Worm (Caenorhabditis elegans) whole organism, mixed stage, embryonic: Measurements from ENCODE around the gene C14A6.7.
A peak's percentile ranks its signal among the peaks of the same experiment; 100 is the strongest.

Experiments used
- bed-3 ChIP-seq: fragments of 200-800 bp; sonication (Bioruptor generic); optimal IDR thresholded peaks from 3 replicates; lab custom pipeline; 2018; ENCODE audit warnings: mild to moderate bottlenecking, missing genetic modification characterization, moderate library complexity, missing compliant biosample characterization
- blmp-1 ChIP-seq: fragments of 150-350 bp; optimal IDR thresholded peaks from 2 replicates; lab custom pipeline; 2014; ENCODE audit warnings: missing biosample characterization, missing genetic modification characterization
- ceh-39 ChIP-seq: fragments of 150-350 bp; optimal IDR thresholded peaks from 2 replicates; lab custom pipeline; 2014; ENCODE audit warnings: missing biosample characterization, missing genetic modification characterization
- ceh-43 ChIP-seq: fragments of 200-800 bp; sonication (Bioruptor generic); optimal IDR thresholded peaks from 2 replicates; lab custom pipeline; 2018; ENCODE audit warnings: mild to moderate bottlenecking, missing genetic modification characterization, moderate library complexity, missing compliant biosample characterization
- ceh-83 ChIP-seq: fragments of 200-800 bp; sonication (Bioruptor generic); optimal IDR thresholded peaks from 2 replicates; lab custom pipeline; 2018; ENCODE audit warnings: mild to moderate bottlenecking, missing genetic modification characterization, missing compliant biosample characterization
- cnd-1 ChIP-seq: fragments of 200-800 bp; sonication (Bioruptor generic); optimal IDR thresholded peaks from 2 replicates; lab custom pipeline; 2018; ENCODE audit warnings: mild to moderate bottlenecking, missing genetic modification characterization, missing compliant biosample characterization
- drap-1 ChIP-seq: fragments of 200-800 bp; sonication (Bioruptor generic); optimal IDR thresholded peaks from 3 replicates; lab custom pipeline; 2018; ENCODE audit warnings: mild to moderate bottlenecking, missing genetic modification characterization, missing compliant biosample characterization
- elt-1 ChIP-seq: sonication (generic microtip); optimal IDR thresholded peaks from 2 replicates; lab custom pipeline; 2017; ENCODE audit warnings: missing genetic modification characterization, mild to moderate bottlenecking, missing compliant biosample characterization, antibody characterized with exemption, moderate library complexity, borderline replicate concordance; ENCODE audit not compliant: insufficient read depth
- elt-3 ChIP-seq: fragments of 150-350 bp; optimal IDR thresholded peaks from 2 replicates; lab custom pipeline; 2014; ENCODE audit warnings: missing biosample characterization, missing genetic modification characterization
- flh-1 ChIP-seq: fragments of 200-800 bp; sonication (Bioruptor generic); optimal IDR thresholded peaks from 2 replicates; lab custom pipeline; 2018; ENCODE audit warnings: mild to moderate bottlenecking, missing genetic modification characterization, moderate library complexity, missing compliant biosample characterization
- hlh-1 ChIP-seq: fragments of 150-350 bp; optimal IDR thresholded peaks from 2 replicates; lab custom pipeline; 2014; ENCODE audit warnings: missing biosample characterization, missing genetic modification reagents, missing genetic modification characterization
- lin-32 ChIP-seq: fragments of 200-800 bp; sonication (Bioruptor generic); optimal IDR thresholded peaks from 2 replicates; lab custom pipeline; 2018; ENCODE audit warnings: mild to moderate bottlenecking, missing genetic modification characterization, missing compliant biosample characterization
- lsy-2 ChIP-seq: fragments of 150-350 bp; optimal IDR thresholded peaks from 2 replicates; lab custom pipeline; 2014; ENCODE audit warnings: missing biosample characterization, missing genetic modification characterization
- mab-5 ChIP-seq: fragments of 150-350 bp; optimal IDR thresholded peaks from 2 replicates; lab custom pipeline; 2014; ENCODE audit warnings: missing biosample characterization, missing genetic modification characterization
- mep-1 ChIP-seq: fragments of 150-350 bp; optimal IDR thresholded peaks from 2 replicates; lab custom pipeline; 2017; ENCODE audit warnings: missing biosample characterization, missing genetic modification reagents, missing genetic modification characterization, inconsistent platforms
- mls-2 ChIP-seq: sonication (generic microtip); optimal IDR thresholded peaks from 2 replicates; lab custom pipeline; 2016; ENCODE audit warnings: mild to moderate bottlenecking, missing genetic modification characterization, moderate library complexity, missing compliant biosample characterization
- nhr-2 ChIP-seq: fragments of 150-350 bp; optimal IDR thresholded peaks from 2 replicates; lab custom pipeline; 2014; ENCODE audit warnings: missing biosample characterization, missing genetic modification characterization
- nhr-28 ChIP-seq: fragments of 150-350 bp; optimal IDR thresholded peaks from 2 replicates; lab custom pipeline; 2014; ENCODE audit warnings: missing biosample characterization, missing genetic modification characterization
- pha-4 ChIP-seq: fragments of 150-350 bp; optimal IDR thresholded peaks from 2 replicates; lab custom pipeline; 2018; ENCODE audit warnings: missing biosample characterization, missing genetic modification reagents, missing genetic modification characterization
- snpc-4 ChIP-seq: fragments of 150-350 bp; optimal IDR thresholded peaks from 2 replicates; lab custom pipeline; 2014; ENCODE audit warnings: missing biosample characterization, missing genetic modification characterization
- tbx-8 ChIP-seq: fragments of 200-800 bp; sonication (Bioruptor generic); optimal IDR thresholded peaks from 2 replicates; lab custom pipeline; 2018; ENCODE audit warnings: mild to moderate bottlenecking, missing genetic modification characterization, moderate library complexity, missing compliant biosample characterization
- unc-120 ChIP-seq: sonication (generic microtip); optimal IDR thresholded peaks from 2 replicates; lab custom pipeline; 2017; ENCODE audit warnings: missing genetic modification characterization, missing compliant biosample characterization; ENCODE audit not compliant: poor library complexity, severe bottlenecking
- unc-39 ChIP-seq: fragments of 150-350 bp; optimal IDR thresholded peaks from 2 replicates; lab custom pipeline; 2014; ENCODE audit warnings: missing biosample characterization, missing genetic modification characterization
- unc-62 ChIP-seq: fragments of 150-350 bp; optimal IDR thresholded peaks from 2 replicates; lab custom pipeline; 2014; ENCODE audit warnings: missing biosample characterization, missing genetic modification reagents, missing genetic modification characterization
- zip-8 ChIP-seq: fragments of 150-350 bp; optimal IDR thresholded peaks from 2 replicates; lab custom pipeline; 2014; ENCODE audit warnings: missing biosample characterization, missing genetic modification characterization
- ztf-11 ChIP-seq: fragments of 150-350 bp; optimal IDR thresholded peaks from 2 replicates; lab custom pipeline; 2014; ENCODE audit warnings: missing biosample characterization, missing genetic modification characterization

Gene C14A6.7

ce11 chrV:18179663-18180062, 11.5 kb upstream of the C14A6.7 start, which contains the start of gene C31G12.1:
Gene C31G12.1 (plus strand): TSS chrV:18179963.
- TF ChIP-seq blmp-1 (tag; lab: Kevin White, UChicago) (no peak), ceh-39 (tag; lab: Kevin White, UChicago) (peak; percentile 16), tbx-8 (no peak)

- TF ChIP-seq hlh-1 (tag; lab: Kevin White, UChicago) (no peak), drap-1 (GFP tag; lab: Kevin White, UChicago) (no peak), mep-1 (tag; lab: Kevin White, UChicago) (no peak), unc-120 (tag; lab: Kevin White, UChicago) (no peak), unc-62 (GFP tag; lab: Kevin White, UChicago) (no peak), bed-3 (GFP tag; lab: Kevin White, UChicago) (no peak), nhr-2 (tag; lab: Kevin White, UChicago) (no peak), unc-39 (tag; lab: Kevin White, UChicago) (no peak), ceh-43 (no peak), flh-1 (GFP tag; lab: Kevin White, UChicago) (no peak), lin-32 (GFP tag; lab: Kevin White, UChicago) (no peak), ceh-39 (tag; lab: Kevin White, UChicago) (no peak), lsy-2 (no peak), ceh-83 (GFP tag; lab: Kevin White, UChicago) (no peak)
Observed at ce11 chrV:18178659-18179058, 10.5 kb upstream of the C14A6.7 start, which contains the start of gene C31G12.4. Gene C31G12.4 (minus strand): TSS chrV:18178759.

- TF ChIP-seq mab-5 (tag; lab: Kevin White, UChicago) (no peak), unc-120 (tag; lab: Kevin White, UChicago) (no peak), nhr-2 (tag; lab: Kevin White, UChicago) (no peak), ceh-39 (tag; lab: Kevin White, UChicago) (no peak), unc-39 (tag; lab: Kevin White, UChicago) (no peak), nhr-28 (no peak), ztf-11 (no peak), cnd-1 (tag; lab: Kevin White, UChicago) (no peak), elt-3 (no peak), mep-1 (tag; lab: Kevin White, UChicago) (no peak), flh-1 (GFP tag; lab: Kevin White, UChicago) (no peak), tbx-8 (no peak), pha-4 (tag; lab: Kevin White, UChicago) (no peak), ceh-83 (GFP tag; lab: Kevin White, UChicago) (no peak)
Observed at ce11 chrV:18171568-18171967, 3.4 kb upstream of the C14A6.7 start, which contains the start of gene C14A6.8. Gene C14A6.8 (minus strand): TSS chrV:18171668.

ce11 chrV:18167161-18167560, 1.0 kb downstream of the C14A6.7 start, which contains the start of gene C14A6.6:
Gene C14A6.6 (minus strand): TSS chrV:18167261.
- no peak for TF ChIP-seq zip-8 (tag; lab: Kevin White, UChicago)
- TF ChIP-seq ceh-43 = no peak
- no peak for TF ChIP-seq blmp-1 (tag; lab: Kevin White, UChicago)
- TF ChIP-seq lin-32 (GFP tag; lab: Kevin White, UChicago) = no peak
- TF ChIP-seq nhr-2 (tag; lab: Kevin White, UChicago) = no peak
- TF ChIP-seq ztf-11 = no peak
- no peak for TF ChIP-seq mls-2 (tag; lab: Kevin White, UChicago)
- no peak for TF ChIP-seq flh-1 (GFP tag; lab: Kevin White, UChicago)
- no peak for TF ChIP-seq nhr-28
- TF ChIP-seq ceh-39 (tag; lab: Kevin White, UChicago) = no peak
- TF ChIP-seq snpc-4 (tag; lab: Kevin White, UChicago) = no peak

DNA sequence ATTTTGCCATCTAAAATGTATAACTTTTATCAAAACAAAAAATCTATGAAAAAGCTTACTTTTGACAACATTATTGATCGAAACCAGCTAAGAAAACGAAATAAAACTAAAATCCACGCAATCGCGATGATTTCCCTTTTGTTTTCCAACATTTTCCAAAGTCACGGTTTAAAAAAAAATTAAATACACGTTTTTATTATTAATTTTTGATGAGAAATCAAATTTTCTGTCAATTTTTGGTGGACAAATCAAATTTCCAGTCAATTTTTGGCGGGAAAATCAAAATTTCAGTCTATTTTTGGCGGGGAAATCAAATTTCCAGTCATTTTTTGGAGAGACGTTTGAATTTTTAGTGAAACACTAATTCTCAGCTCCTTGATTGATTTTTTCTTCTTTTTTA, 3.4 kb downstream of the C14A6.7 start, which contains the start of gene C14A6.5:
Gene C14A6.5, minus strand, starts transcription at position 101 of the 400 bp plus-strand sequence.
- TF ChIP-seq blmp-1 (tag; lab: Kevin White, UChicago) = no peak
- no peak for TF ChIP-seq zip-8 (tag; lab: Kevin White, UChicago)
- no peak for TF ChIP-seq mls-2 (tag; lab: Kevin White, UChicago)

DNA sequence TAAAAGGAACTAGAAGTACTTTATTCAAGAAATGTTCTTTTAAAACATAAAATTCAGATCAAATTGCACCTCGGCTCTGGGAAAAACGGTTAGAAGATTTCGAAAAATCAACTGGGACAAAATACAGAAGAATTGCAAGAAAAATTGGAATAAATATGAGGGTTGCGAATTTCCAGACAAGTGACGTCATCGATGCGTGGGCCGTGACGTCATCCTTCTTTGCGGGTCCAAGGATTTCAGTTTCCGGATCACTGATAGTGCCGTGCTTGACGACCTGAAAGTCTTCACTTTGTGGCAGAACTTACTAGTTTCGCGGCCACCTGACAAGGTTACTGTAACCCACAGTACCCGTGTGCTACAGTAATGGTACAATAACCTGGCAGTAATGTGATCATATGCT, 4.7 kb downstream of the C14A6.7 start:
- no peak for TF ChIP-seq elt-1 (tag; lab: Kevin White, UChicago)
- peak; percentile 96 for TF ChIP-seq zip-8 (tag; lab: Kevin White, UChicago)
- no peak for TF ChIP-seq ceh-83 (GFP tag; lab: Kevin White, UChicago)
- no peak for TF ChIP-seq snpc-4 (tag; lab: Kevin White, UChicago)
- TF ChIP-seq unc-62 (GFP tag; lab: Kevin White, UChicago) = no peak
- no peak for TF ChIP-seq cnd-1 (tag; lab: Kevin White, UChicago)
